Fruit fly (Drosophila melanogaster) whole organism, embryonic: ENCODE measurements around the gene CecA1.
A peak's percentile ranks its signal among the peaks of the same experiment; 100 is the strongest.

Source experiments
- Adf1 ChIP-seq: fragments of 200-800 bp; sonication (Bioruptor generic); IDR thresholded peaks from 2 replicates; pipeline ENCODE4 v1.3.6; 2022; ENCODE audit warnings: missing biosample characterization, missing genetic modification characterization
- Bteb2 ChIP-seq: fragments of 200-800 bp; sonication (Bioruptor generic); optimal IDR thresholded peaks from 2 replicates; lab custom pipeline; 2016; ENCODE audit warnings: missing biosample characterization, missing genetic modification characterization
- CG10543 ChIP-seq: fragments of 200-800 bp; sonication (Bioruptor generic); optimal IDR thresholded peaks from 3 replicates; lab custom pipeline; 2017; ENCODE audit warnings: missing biosample characterization, mild to moderate bottlenecking, missing genetic modification characterization, moderate library complexity
- CG12155 ChIP-seq: fragments of 200-800 bp; sonication (Bioruptor generic); optimal IDR thresholded peaks from 3 replicates; lab custom pipeline; 2016; ENCODE audit warnings: missing biosample characterization, missing genetic modification characterization
- CG12299 ChIP-seq: fragments of 200-800 bp; sonication (Bioruptor generic); optimal IDR thresholded peaks from 2 replicates; lab custom pipeline; 2018; ENCODE audit warnings: missing biosample characterization, mild to moderate bottlenecking, missing genetic modification characterization
- CG13624 ChIP-seq: fragments of 200-800 bp; sonication (Bioruptor generic); optimal IDR thresholded peaks from 2 replicates; lab custom pipeline; 2016; ENCODE audit warnings: missing biosample characterization, missing genetic modification characterization
- CG13775 ChIP-seq: fragments of 200-800 bp; sonication (Bioruptor generic); optimal IDR thresholded peaks from 3 replicates; lab custom pipeline; 2017; ENCODE audit warnings: missing biosample characterization, mild to moderate bottlenecking, missing genetic modification characterization
- CG15011 ChIP-seq: fragments of 200-800 bp; sonication (Bioruptor generic); optimal IDR thresholded peaks from 3 replicates; lab custom pipeline; 2018; ENCODE audit warnings: missing biosample characterization, mild to moderate bottlenecking, missing genetic modification characterization
- CG15514 ChIP-seq: fragments of 200-800 bp; sonication (Bioruptor generic); optimal IDR thresholded peaks from 3 replicates; lab custom pipeline; 2017; ENCODE audit warnings: missing biosample characterization, missing genetic modification characterization, mild to moderate bottlenecking, moderate library complexity, missing genetic modification reagents
- CG1647 ChIP-seq: fragments of 200-800 bp; sonication (Bioruptor generic); optimal IDR thresholded peaks from 3 replicates; lab custom pipeline; 2016; ENCODE audit warnings: missing biosample characterization, missing genetic modification characterization
- CG17359 ChIP-seq: fragments of 200-800 bp; sonication (Bioruptor generic); optimal IDR thresholded peaks from 3 replicates; lab custom pipeline; 2018; ENCODE audit warnings: missing biosample characterization, mild to moderate bottlenecking, missing genetic modification characterization, moderate library complexity
- CG18599 ChIP-seq: fragments of 200-800 bp; sonication (Bioruptor generic); optimal IDR thresholded peaks from 3 replicates; lab custom pipeline; 2017; ENCODE audit warnings: missing biosample characterization, missing genetic modification characterization, mild to moderate bottlenecking, moderate library complexity, missing genetic modification reagents
- CG30403 ChIP-seq: fragments of 200-800 bp; sonication (Bioruptor generic); optimal IDR thresholded peaks from 3 replicates; lab custom pipeline; 2016; ENCODE audit warnings: missing biosample characterization, missing genetic modification characterization
- CG4854 ChIP-seq: fragments of 200-800 bp; sonication (Bioruptor generic); optimal IDR thresholded peaks from 2 replicates; lab custom pipeline; 2016; ENCODE audit warnings: missing biosample characterization, missing genetic modification characterization, inconsistent platforms
- CG6175 ChIP-seq: fragments of 200-800 bp; sonication (Bioruptor generic); IDR thresholded peaks from 3 replicates; pipeline ENCODE4 v1.3.6; 2022; ENCODE audit warnings: missing biosample characterization, missing genetic modification characterization
- CG7357 ChIP-seq: fragments of 200-800 bp; sonication (Bioruptor generic); IDR thresholded peaks from 3 replicates; pipeline ENCODE4 v1.3.6; 2022; ENCODE audit warnings: missing biosample characterization, missing genetic modification characterization
- CG7786 ChIP-seq: fragments of 200-800 bp; sonication (Bioruptor generic); optimal IDR thresholded peaks from 2 replicates; lab custom pipeline; 2016; ENCODE audit warnings: missing biosample characterization, missing genetic modification characterization
- CG7839 ChIP-seq: fragments of 200-800 bp; sonication (Bioruptor generic); optimal IDR thresholded peaks from 3 replicates; lab custom pipeline; 2018; ENCODE audit warnings: missing biosample characterization, mild to moderate bottlenecking, missing genetic modification characterization, moderate library complexity
- CG8089 ChIP-seq: fragments of 200-800 bp; sonication (Bioruptor generic); optimal IDR thresholded peaks from 3 replicates; lab custom pipeline; 2016; ENCODE audit warnings: missing biosample characterization, missing genetic modification characterization
- CG8388 ChIP-seq: fragments of 200-800 bp; sonication (Bioruptor generic); optimal IDR thresholded peaks from 2 replicates; lab custom pipeline; 2019; ENCODE audit warnings: missing biosample characterization, mild to moderate bottlenecking, missing genetic modification characterization, moderate library complexity
- CG8924 ChIP-seq: fragments of 200-800 bp; optimal IDR thresholded peaks from 3 replicates; lab custom pipeline; 2019; ENCODE audit warnings: missing biosample characterization, mild to moderate bottlenecking, missing genetic modification characterization, moderate library complexity
- CG9797 ChIP-seq: fragments of 200-800 bp; sonication (Bioruptor generic); optimal IDR thresholded peaks from 3 replicates; lab custom pipeline; 2018; ENCODE audit warnings: missing biosample characterization, mild to moderate bottlenecking, missing genetic modification characterization
- CHES-1-like ChIP-seq: fragments of 200-800 bp; sonication (Bioruptor generic); optimal IDR thresholded peaks from 2 replicates; lab custom pipeline; 2016; ENCODE audit warnings: missing biosample characterization, missing genetic modification characterization
- CoRest ChIP-seq: fragments of 200-800 bp; sonication (Bioruptor generic); optimal IDR thresholded peaks from 3 replicates; lab custom pipeline; 2018; ENCODE audit warnings: missing biosample characterization, mild to moderate bottlenecking, missing genetic modification characterization, moderate library complexity
- HLH3B ChIP-seq: fragments of 200-800 bp; sonication (Bioruptor generic); IDR thresholded peaks from 2 replicates; pipeline ENCODE4 v1.3.6; 2022; ENCODE audit warnings: missing biosample characterization, missing genetic modification characterization
- HLH54F ChIP-seq: fragments of 200-800 bp; sonication (Bioruptor generic); optimal IDR thresholded peaks from 3 replicates; lab custom pipeline; 2016; ENCODE audit warnings: missing biosample characterization, missing genetic modification characterization
- Hr51 ChIP-seq, 2 experiments: fragments of 200-800 bp; sonication (Bioruptor generic); optimal IDR thresholded peaks; 2 replicates in 1 of 2; 3 replicates in 1 of 2; lab custom pipeline; 2016 to 2018; ENCODE audit warnings: missing biosample characterization in 2 of 2, missing genetic modification characterization in 2 of 2, mild to moderate bottlenecking in 1 of 2, moderate library complexity in 1 of 2
- Hr78 ChIP-seq, 2 experiments: fragments of 200-800 bp in 1 of 2; fragments of >200 bp in 1 of 2; sonication (Bioruptor generic) in 1 of 2; optimal IDR thresholded peaks; 2 replicates each; lab custom pipeline; 2017 to 2019; ENCODE audit warnings: missing biosample characterization in 2 of 2, missing genetic modification characterization in 2 of 2, mild to moderate bottlenecking in 1 of 2, moderate library complexity in 1 of 2
- MBD-R2 ChIP-seq: fragments of 200-800 bp; sonication (Bioruptor generic); IDR thresholded peaks from 2 replicates; pipeline ENCODE4 v1.3.6; 2022; ENCODE audit warnings: missing biosample characterization, missing genetic modification characterization
- Myb ChIP-seq: fragments of 200-800 bp; sonication (Bioruptor generic); optimal IDR thresholded peaks from 2 replicates; lab custom pipeline; 2016; ENCODE audit warnings: missing biosample characterization, missing genetic modification characterization
- Nf-YC ChIP-seq: fragments of 200-800 bp; optimal IDR thresholded peaks from 3 replicates; lab custom pipeline; 2019; ENCODE audit warnings: missing biosample characterization, mild to moderate bottlenecking, missing genetic modification characterization, moderate library complexity
- Sox102F ChIP-seq: fragments of 200-800 bp; sonication (Bioruptor generic); optimal IDR thresholded peaks from 2 replicates; lab custom pipeline; 2018; ENCODE audit warnings: missing biosample characterization, mild to moderate bottlenecking, missing genetic modification characterization, moderate library complexity
- cas ChIP-seq: fragments of 200-800 bp; sonication (Bioruptor generic); IDR thresholded peaks from 2 replicates; pipeline ENCODE4 v1.3.6; 2022; ENCODE audit warnings: missing biosample characterization, missing genetic modification characterization
- ci ChIP-seq: fragments of 200-800 bp; sonication (Bioruptor generic); IDR thresholded peaks from 3 replicates; pipeline ENCODE4 v1.3.6; 2022; ENCODE audit warnings: missing biosample characterization, missing genetic modification characterization
- cwo ChIP-seq: fragments of 200-800 bp; sonication (Bioruptor generic); optimal IDR thresholded peaks from 3 replicates; lab custom pipeline; 2017; ENCODE audit warnings: missing biosample characterization, missing genetic modification characterization, mild to moderate bottlenecking, moderate library complexity, missing genetic modification reagents
- dimm ChIP-seq: fragments of 200-800 bp; sonication (Bioruptor generic); IDR thresholded peaks from 2 replicates; pipeline ENCODE4 v1.3.6; 2022; ENCODE audit warnings: missing biosample characterization, missing genetic modification characterization
- dmrt99B ChIP-seq: fragments of 200-800 bp; sonication (Bioruptor generic); optimal IDR thresholded peaks from 2 replicates; lab custom pipeline; 2018; ENCODE audit warnings: missing biosample characterization, mild to moderate bottlenecking, missing genetic modification characterization, moderate library complexity
- dpn ChIP-seq, 2 experiments: fragments of 200-800 bp; sonication (Bioruptor generic); optimal IDR thresholded peaks; 3 replicates each; lab custom pipeline; 2016; ENCODE audit warnings: missing biosample characterization in 2 of 2, missing genetic modification characterization in 2 of 2
- gem ChIP-seq: fragments of 200-800 bp; sonication (Bioruptor generic); optimal IDR thresholded peaks from 2 replicates; lab custom pipeline; 2019; ENCODE audit warnings: missing biosample characterization, mild to moderate bottlenecking, missing genetic modification characterization, moderate library complexity
- ham ChIP-seq: fragments of 200-800 bp; sonication (Bioruptor generic); IDR thresholded peaks from 2 replicates; pipeline ENCODE4 v1.3.6; 2022; ENCODE audit warnings: missing biosample characterization, missing genetic modification characterization
- kah ChIP-seq: fragments of 200-800 bp; sonication (Bioruptor generic); optimal IDR thresholded peaks from 2 replicates; lab custom pipeline; 2018; ENCODE audit warnings: missing biosample characterization, mild to moderate bottlenecking, missing genetic modification characterization
- lab ChIP-seq: fragments of 200-800 bp; sonication (Bioruptor generic); optimal IDR thresholded peaks from 3 replicates; lab custom pipeline; 2017; ENCODE audit warnings: missing biosample characterization, missing genetic modification characterization, mild to moderate bottlenecking, moderate library complexity, missing genetic modification reagents
- lilli ChIP-seq: fragments of 200-800 bp; sonication (Bioruptor generic); optimal IDR thresholded peaks from 3 replicates; lab custom pipeline; 2016; ENCODE audit warnings: missing biosample characterization, missing genetic modification characterization
- mam ChIP-seq: fragments of 200-800 bp; sonication (Bioruptor generic); optimal IDR thresholded peaks from 3 replicates; lab custom pipeline; 2016; ENCODE audit warnings: missing biosample characterization, missing genetic modification characterization
- sens ChIP-seq: fragments of 200-800 bp; sonication (Bioruptor generic); peaks from one replicate; lab custom pipeline; 2016; ENCODE audit warnings: missing biosample characterization, missing genetic modification characterization
- seq ChIP-seq: fragments of 200-800 bp; sonication (Bioruptor generic); IDR thresholded peaks from 2 replicates; pipeline ENCODE4 v1.3.6; 2022; ENCODE audit warnings: missing biosample characterization, missing genetic modification characterization
- slbo ChIP-seq: fragments of 200-800 bp; sonication (Bioruptor generic); IDR thresholded peaks from 2 replicates; pipeline ENCODE4 v1.3.6; 2022; ENCODE audit warnings: missing biosample characterization, missing genetic modification characterization
- vnd ChIP-seq: fragments of 200-800 bp; sonication (Bioruptor generic); IDR thresholded peaks from 3 replicates; pipeline ENCODE4 v1.3.6; 2022; ENCODE audit warnings: missing biosample characterization, missing genetic modification characterization; ENCODE audit not compliant: partially characterized antibody
- zen ChIP-seq: fragments of 200-800 bp; sonication (Bioruptor generic); optimal IDR thresholded peaks from 3 replicates; lab custom pipeline; 2018; ENCODE audit warnings: missing biosample characterization, mild to moderate bottlenecking, missing genetic modification characterization, moderate library complexity

The CecA1 gene

DNA sequence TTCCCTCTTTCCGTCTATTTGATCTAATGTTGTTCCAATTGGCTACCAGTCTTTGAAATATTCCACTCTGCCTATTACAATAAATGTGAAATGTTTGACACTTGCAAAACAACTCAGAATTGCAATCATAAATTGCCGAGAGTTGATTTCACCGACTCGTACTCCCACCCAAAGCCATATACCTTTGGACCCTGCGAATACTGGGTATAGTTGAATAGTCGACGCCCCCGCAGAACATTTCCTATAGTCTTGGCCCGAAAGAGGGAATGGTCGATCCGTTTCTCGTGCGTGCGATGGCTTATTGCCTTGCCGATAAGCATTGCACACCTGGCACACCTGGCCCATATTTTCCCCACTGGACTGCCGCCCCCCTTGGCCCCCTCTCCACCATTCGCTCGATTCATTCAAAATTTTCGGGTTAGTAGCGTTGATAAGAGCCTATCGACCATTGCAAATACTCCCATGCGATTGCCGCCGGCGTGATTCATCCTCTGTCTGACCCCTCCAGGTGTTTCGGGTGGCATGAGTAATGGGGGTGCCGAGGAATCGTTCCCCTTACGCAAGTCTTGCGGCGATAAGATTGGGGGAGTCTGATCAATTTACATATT, 10.5 kb upstream of the CecA1 start (continued):
- peak; percentile 6 for TF ChIP-seq CG15514
- TF ChIP-seq MBD-R2 (GFP tag; lab: Robert Waterston, UW), result peak; percentile 11; the same call in 1 of the 2 replicates
- TF ChIP-seq CG30403 (GFP tag; lab: Kevin White, UChicago), result peak; percentile 12
- TF ChIP-seq kah (GFP tag; lab: Kevin White, UChicago), result no peak
- peak; percentile 15 for TF ChIP-seq CHES-1-like
- TF ChIP-seq HLH54F (GFP tag; lab: Kevin White, UChicago), result peak; percentile 44
- peak; percentile 61 for TF ChIP-seq sens (GFP tag; lab: Kevin White, UChicago)
- TF ChIP-seq CG7839, result peak; percentile 31
- 0 out of 3 replicates have a peak, but pooled peaks have one; percentile 30 for TF ChIP-seq ci
- TF ChIP-seq Myb (GFP tag; lab: Kevin White, UChicago), result peak; percentile 28
- peak; percentile 38 for TF ChIP-seq mam (GFP tag; lab: Kevin White, UChicago)
- TF ChIP-seq CG17359 (tag; lab: Kevin White, UChicago), result peak; percentile 18
- TF ChIP-seq CG18599, result peak; percentile 42
- TF ChIP-seq Sox102F (GFP tag; lab: Kevin White, UChicago), result peak; percentile 37
- TF ChIP-seq CG8388 (GFP tag; lab: Kevin White, UChicago), result peak; percentile 6
- peak; percentile 73 for TF ChIP-seq slbo
- peak; percentile 57 for TF ChIP-seq lab (GFP tag; lab: Kevin White, UChicago)
- TF ChIP-seq Nf-YC, result no peak
- TF ChIP-seq HLH3B, result no peak
- TF ChIP-seq Hr78 (GFP tag; optimal IDR thresholded peaks at IDR 0.05; lab: Kevin White, UChicago), result peak in 1 of 2 experiments; percentile 46
- TF ChIP-seq CG4854 (GFP tag; lab: Kevin White, UChicago), result no peak
- peak; percentile 24; the same call in 1 of the 2 replicates for TF ChIP-seq Adf1
- no peak for TF ChIP-seq CG1647
- no peak for TF ChIP-seq CG8089
- peak; percentile 18 for TF ChIP-seq CG12155 (GFP tag; lab: Kevin White, UChicago)
- peak; percentile 22 for TF ChIP-seq CoRest (tag; lab: Kevin White, UChicago)
- 0 out of 2 replicates have a peak, but pooled peaks have one; percentile 5 for TF ChIP-seq ham
- no peak for TF ChIP-seq CG13775
- TF ChIP-seq CG10543 (GFP tag; lab: Kevin White, UChicago), result peak; percentile 52
- TF ChIP-seq dmrt99B (tag; lab: Kevin White, UChicago), result peak; percentile 39
- TF ChIP-seq CG7357 (GFP tag; lab: Robert Waterston, UW), result 0 out of 3 replicates have a peak, but pooled peaks have one; percentile 23
- 0 out of 2 replicates have a peak, but pooled peaks have one; percentile 22 for TF ChIP-seq dimm
- TF ChIP-seq gem (tag; lab: Kevin White, UChicago), result peak; percentile 34
- TF ChIP-seq vnd (GFP tag; lab: Robert Waterston, UW), result no peak
- TF ChIP-seq dpn (GFP tag; optimal IDR thresholded peaks at IDR 0.05; lab: Kevin White, UChicago), result peak; percentile 24 to 44
- TF ChIP-seq lilli (GFP tag; lab: Kevin White, UChicago), result peak; percentile 18
- TF ChIP-seq cwo (GFP tag; lab: Kevin White, UChicago), result peak; percentile 82
- TF ChIP-seq CG15011 (GFP tag; lab: Kevin White, UChicago), result no peak
- no peak for TF ChIP-seq CG7786
- TF ChIP-seq CG8924, result peak; percentile 5
- TF ChIP-seq CG13624 (GFP tag; lab: Kevin White, UChicago), result peak; percentile 23
- no peak for TF ChIP-seq CG6175 (GFP tag; lab: Robert Waterston, UW)
- peak; percentile 21 for TF ChIP-seq Bteb2 (GFP tag; lab: Kevin White, UChicago)
- TF ChIP-seq cas (GFP tag; lab: Robert Waterston, UW), result no peak
- no peak for TF ChIP-seq zen (tag; lab: Kevin White, UChicago)
- no peak for TF ChIP-seq CG12299 (tag; lab: Kevin White, UChicago)
- TF ChIP-seq Hr51 (GFP tag; optimal IDR thresholded peaks at IDR 0.05; lab: Kevin White, UChicago), result peak in 1 of 2 experiments; percentile 42
- no peak for TF ChIP-seq CG9797 (GFP tag; lab: Kevin White, UChicago)
- no peak for TF ChIP-seq seq
